Worm (Caenorhabditis elegans): ENCODE data around the gene ZK550.2.

ZK550.2 gene

DNA sequence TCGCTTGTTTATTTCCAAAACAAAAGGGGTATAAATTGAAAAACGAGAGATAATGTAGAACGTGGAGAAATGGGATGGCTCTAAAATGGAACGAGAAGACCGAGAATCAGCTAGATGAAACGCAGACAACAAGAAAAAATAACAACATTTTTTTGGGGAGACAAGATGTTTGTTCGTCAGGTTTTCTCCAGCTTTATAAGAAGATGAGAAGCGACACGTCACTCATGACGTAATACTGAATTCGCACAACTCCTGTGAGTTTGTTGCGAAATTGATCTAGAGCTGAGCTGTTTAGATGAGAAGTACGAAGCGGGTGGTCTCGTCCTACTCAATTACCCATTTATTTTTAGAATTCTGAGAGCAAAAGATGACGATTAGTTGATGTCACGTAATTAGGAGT, 39.9 kb downstream of the ZK550.2 start:
- TF ChIP-seq zip-8 (tag; optimal IDR thresholded peaks at IDR 0.05) (peak; percentile 10), bed-3 (GFP tag; optimal IDR thresholded peaks at IDR 0.05) (no peak)

ce11 chrIV:17287908-17288675, 42.7 kb downstream of the ZK550.2 start, which contains the start of gene zipt-7.1:
zipt-7.1 (minus strand) TSS chrIV:17288139.
- no peak for TF ChIP-seq hlh-1 (tag; optimal IDR thresholded peaks at IDR 0.05)
- TF ChIP-seq unc-120 (tag; optimal IDR thresholded peaks at IDR 0.05; ENCODE audit: poor library complexity, severe bottlenecking): no peak
- TF ChIP-seq zip-8 (tag; optimal IDR thresholded peaks at IDR 0.05): no peak
- TF ChIP-seq unc-39 (tag; optimal IDR thresholded peaks at IDR 0.05): no peak
- TF ChIP-seq nhr-2 (tag; optimal IDR thresholded peaks at IDR 0.05): no peak
- TF ChIP-seq mab-5 (tag; optimal IDR thresholded peaks at IDR 0.05): no peak
- no peak for TF ChIP-seq ham-2 (GFP tag; optimal IDR thresholded peaks at IDR 0.05)
- no peak for TF ChIP-seq ztf-11 (tag; optimal IDR thresholded peaks at IDR 0.05)
- no peak for TF ChIP-seq sptf-1 (tag; optimal IDR thresholded peaks at IDR 0.05)

DNA sequence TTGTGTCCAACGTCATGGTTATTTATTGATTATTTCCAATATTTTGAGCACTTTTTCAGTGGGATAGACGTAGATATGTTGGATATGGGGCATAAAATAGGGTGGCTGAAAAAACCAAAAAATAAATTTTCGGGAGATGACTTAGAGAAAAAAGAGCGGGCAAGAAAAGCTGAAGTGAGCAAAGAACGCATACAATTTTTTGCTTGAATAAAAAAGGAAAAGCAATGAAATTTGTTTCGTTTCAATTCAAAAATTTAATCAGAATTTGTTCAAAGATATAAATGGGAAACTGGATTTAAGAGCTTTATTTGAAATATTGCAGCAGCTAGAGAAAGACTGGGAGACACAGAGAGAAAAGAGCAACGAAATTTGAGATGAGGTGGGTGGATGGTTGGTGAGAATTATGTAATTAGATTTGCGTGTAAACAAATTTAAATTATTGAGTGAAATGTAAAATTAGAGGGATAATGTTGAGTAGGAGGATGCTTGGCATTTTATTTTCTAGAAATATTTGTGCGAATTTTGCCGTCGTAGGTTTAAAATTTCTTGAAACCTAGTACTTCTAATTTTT, 46.3 kb downstream of the ZK550.2 start, which contains the start of the genes T28F3.11 and slc-17.4:
T28F3.11 (minus strand) TSS at position 51 of the 571 bp plus-strand sequence.
slc-17.4 (minus strand) TSS at position 105 of the 571 bp plus-strand sequence.
- TF ChIP-seq nhr-2 (tag; optimal IDR thresholded peaks at IDR 0.05) (no peak), unc-39 (tag; optimal IDR thresholded peaks at IDR 0.05) (no peak), ham-2 (GFP tag; optimal IDR thresholded peaks at IDR 0.05) (no peak), ces-1 (GFP tag; optimal IDR thresholded peaks at IDR 0.05) (peak; percentile 64)

DNA sequence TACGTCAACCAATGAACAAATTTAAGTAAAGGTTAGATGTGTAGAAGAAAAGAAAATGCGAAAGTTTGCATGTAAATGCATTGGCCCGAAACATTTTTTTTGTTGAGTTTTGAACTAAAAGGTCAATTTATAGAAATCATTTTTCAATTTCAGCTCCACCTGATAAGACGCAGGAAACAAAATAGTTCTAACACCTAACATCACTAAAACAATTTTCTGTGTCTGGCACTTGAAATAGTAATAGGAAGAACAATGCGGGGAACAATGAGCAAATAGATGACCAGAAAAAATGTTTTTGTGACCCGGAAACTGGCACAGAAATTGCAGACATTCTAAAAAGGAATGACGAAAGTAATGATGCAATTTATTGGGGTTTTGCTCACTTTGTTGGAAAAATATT, 47.0 kb downstream of the ZK550.2 start:
- TF ChIP-seq cnd-1 (tag; optimal IDR thresholded peaks at IDR 0.05) (no peak), unc-39 (tag; optimal IDR thresholded peaks at IDR 0.05) (no peak), ceh-39 (tag; optimal IDR thresholded peaks at IDR 0.05) (no peak), nhr-76 (tag; optimal IDR thresholded peaks at IDR 0.05) (no peak), unc-62 (GFP tag; optimal IDR thresholded peaks at IDR 0.05) (no peak), tbx-8 (GFP tag; optimal IDR thresholded peaks at IDR 0.05) (no peak), elt-1 (tag; optimal IDR thresholded peaks at IDR 0.05; ENCODE audit: borderline replicate concordance, insufficient read depth) (no peak), pha-4 (tag; optimal IDR thresholded peaks at IDR 0.05) (no peak), mab-5 (tag; optimal IDR thresholded peaks at IDR 0.05) (no peak)

DNA sequence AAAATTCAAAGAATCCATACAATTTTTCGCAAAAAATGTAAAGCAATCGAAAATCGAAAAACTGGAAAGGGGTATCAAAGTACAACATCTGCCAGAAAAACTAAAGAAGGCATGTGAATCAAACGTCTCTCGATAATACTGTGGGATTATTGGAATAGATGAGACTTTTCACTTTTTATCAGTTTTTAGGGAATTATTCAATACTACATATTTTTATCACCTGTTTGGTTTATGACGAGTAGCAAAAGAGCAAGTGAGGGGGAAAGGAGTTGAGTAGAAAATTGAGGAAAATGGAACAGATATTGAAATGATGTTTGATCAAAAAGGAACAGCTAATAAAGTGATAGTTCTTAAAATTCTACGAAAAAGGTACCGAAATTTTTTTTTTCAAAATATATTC, 47.7 kb downstream of the ZK550.2 start:
- TF ChIP-seq sptf-1 (tag; optimal IDR thresholded peaks at IDR 0.05): no peak
- TF ChIP-seq flh-1 (GFP tag; optimal IDR thresholded peaks at IDR 0.05): no peak
- TF ChIP-seq ham-2 (GFP tag; optimal IDR thresholded peaks at IDR 0.05): no peak

DNA sequence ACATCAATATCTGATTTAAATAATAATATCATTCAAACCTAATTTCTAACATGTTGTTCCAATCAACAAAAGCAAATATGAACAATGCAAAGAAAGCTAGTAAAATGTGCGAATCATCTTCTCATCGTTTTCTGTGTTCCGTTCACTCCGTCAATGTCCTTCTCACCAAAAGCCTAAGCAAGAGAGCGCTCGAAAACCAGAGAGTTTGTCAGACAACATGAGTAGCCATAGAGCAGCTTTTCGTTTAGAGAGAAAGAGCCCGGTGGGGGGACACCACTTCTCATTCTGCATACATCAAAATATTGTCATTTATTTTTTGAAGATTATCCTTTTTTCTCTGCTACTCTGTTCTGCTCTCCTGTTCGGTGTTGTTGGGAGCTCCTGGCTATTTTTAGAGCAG, 48.3 kb downstream of the ZK550.2 start:
- TF ChIP-seq hlh-1 (tag; optimal IDR thresholded peaks at IDR 0.05): peak; percentile 20
- no peak for TF ChIP-seq snpc-4 (tag; optimal IDR thresholded peaks at IDR 0.05)
- peak; percentile 19 for TF ChIP-seq unc-120 (tag; optimal IDR thresholded peaks at IDR 0.05; ENCODE audit: poor library complexity, severe bottlenecking)
- peak; percentile 14 for TF ChIP-seq pha-4 (tag; optimal IDR thresholded peaks at IDR 0.05)

ce11 chrIV:17294489-17294888, 49.1 kb downstream of the ZK550.2 start, which contains the start of gene T28F3.5:
T28F3.5 (plus strand) TSS chrIV:17294789.
- TF ChIP-seq unc-39 (tag; optimal IDR thresholded peaks at IDR 0.05) (no peak), blmp-1 (tag; optimal IDR thresholded peaks at IDR 0.05) (no peak), lin-32 (GFP tag; optimal IDR thresholded peaks at IDR 0.05) (no peak), bed-3 (GFP tag; optimal IDR thresholded peaks at IDR 0.05) (no peak), elt-1 (tag; optimal IDR thresholded peaks at IDR 0.05; ENCODE audit: borderline replicate concordance, insufficient read depth) (no peak), M03D4.4 (tag; optimal IDR thresholded peaks at IDR 0.05) (no peak), tbx-8 (GFP tag; optimal IDR thresholded peaks at IDR 0.05) (no peak), ztf-11 (tag; optimal IDR thresholded peaks at IDR 0.05) (no peak), lin-13 (tag; optimal IDR thresholded peaks at IDR 0.05) (no peak)

All from whole organism, mixed stage, embryonic.